Worm (Caenorhabditis elegans) whole organism, young adult: Measurements from ENCODE around the gene gcs-1.

Experiments
- aptf-3 ChIP-seq: fragments of 200-800 bp; sonication (Bioruptor generic); IDR thresholded peaks from 2 replicates; pipeline ENCODE4 v1.3.6; 2022; ENCODE audit warnings: missing genetic modification characterization, missing compliant biosample characterization
- atf-7 ChIP-seq: sonication (generic microtip); optimal IDR thresholded peaks from 2 replicates; lab custom pipeline; 2017; ENCODE audit warnings: mild to moderate bottlenecking, missing genetic modification characterization, missing compliant biosample characterization
- gei-17 ChIP-seq: fragments of 200-800 bp; sonication (Bioruptor generic); optimal IDR thresholded peaks from 2 replicates; lab custom pipeline; 2018; ENCODE audit warnings: mild to moderate bottlenecking, missing genetic modification characterization, missing compliant biosample characterization
- hlh-26 ChIP-seq: fragments of 200-800 bp; sonication (Bioruptor generic); conservative IDR thresholded peaks from 2 replicates; pipeline ENCODE4 v1.3.6; 2022; ENCODE audit warnings: missing genetic modification reagents, missing genetic modification characterization, missing compliant biosample characterization
- hmg-1.2 ChIP-seq: fragments of 200-800 bp; sonication (Bioruptor generic); IDR thresholded peaks from 2 replicates; pipeline ENCODE4 v1.3.6; 2022; ENCODE audit warnings: missing genetic modification reagents, missing genetic modification characterization, missing compliant biosample characterization
- hrde-1 ChIP-seq: sonication (generic microtip); optimal IDR thresholded peaks from 2 replicates; lab custom pipeline; 2016; ENCODE audit warnings: missing genetic modification characterization, mild to moderate bottlenecking, missing compliant biosample characterization, moderate library complexity, missing genotype, missing genetic modification reagents, borderline replicate concordance
- pha-4 ChIP-seq: fragments of 150-350 bp; sonication (generic microtip); optimal IDR thresholded peaks from 2 replicates; lab custom pipeline; 2014; ENCODE audit warnings: missing biosample characterization, missing genetic modification reagents, missing genetic modification characterization
- repo-1 ChIP-seq: sonication (generic microtip); optimal IDR thresholded peaks from 2 replicates; lab custom pipeline; 2017; ENCODE audit warnings: mild to moderate bottlenecking, missing genetic modification characterization, missing compliant biosample characterization
- snpc-1.3 ChIP-seq: sonication (generic microtip); optimal IDR thresholded peaks from 2 replicates; lab custom pipeline; 2017; ENCODE audit warnings: missing genetic modification characterization, mild to moderate bottlenecking, missing compliant biosample characterization, antibody characterized with exemption, moderate library complexity, missing genotype, missing genetic modification reagents; ENCODE audit not compliant: insufficient read depth
- snpc-3.4 ChIP-seq: sonication (generic microtip); optimal IDR thresholded peaks from 2 replicates; lab custom pipeline; 2017; ENCODE audit warnings: missing genetic modification characterization, mild to moderate bottlenecking, missing compliant biosample characterization, antibody characterized with exemption, moderate library complexity, missing genotype, missing genetic modification reagents
- unc-130 ChIP-seq: sonication (generic microtip); optimal IDR thresholded peaks from 2 replicates; lab custom pipeline; 2016; ENCODE audit warnings: missing genetic modification reagents, missing genetic modification characterization, missing compliant biosample characterization
- unc-62 ChIP-seq: fragments of 150-350 bp; optimal IDR thresholded peaks from 2 replicates; lab custom pipeline; 2014; ENCODE audit warnings: missing biosample characterization, missing genetic modification reagents, missing genetic modification characterization
- ztf-26 ChIP-seq: sonication (generic microtip); optimal IDR thresholded peaks from 2 replicates; lab custom pipeline; 2017; ENCODE audit warnings: missing genetic modification characterization, missing compliant biosample characterization
- ztf-6 ChIP-seq: fragments of 200-800 bp; sonication (Bioruptor generic); IDR thresholded peaks from 2 replicates; pipeline ENCODE4 v1.3.6; 2022; ENCODE audit warnings: missing genetic modification reagents, missing genetic modification characterization, missing compliant biosample characterization

ce11 chrII:9074492-9074891 is 36.4 kb upstream of the gcs-1 start:
- TF ChIP-seq snpc-1.3 (tag; lab: Kevin White, UChicago) = no peak
- TF ChIP-seq ztf-26 (tag; lab: Kevin White, UChicago) = no peak
- no peak for TF ChIP-seq unc-62 (GFP tag; lab: Kevin White, UChicago)
- TF ChIP-seq repo-1 (tag; lab: Kevin White, UChicago) = no peak
- no peak for TF ChIP-seq aptf-3
- TF ChIP-seq atf-7 (tag; lab: Kevin White, UChicago) = no peak
- no peak for TF ChIP-seq gei-17 (GFP tag; lab: Kevin White, UChicago)
- TF ChIP-seq hrde-1 (tag; lab: Kevin White, UChicago) = no peak
- no peak for TF ChIP-seq ztf-6 (GFP tag; lab: Robert Waterston, UW)
- TF ChIP-seq pha-4 (tag; lab: Kevin White, UChicago) = no peak
- no peak for TF ChIP-seq snpc-3.4 (tag; lab: Kevin White, UChicago)
- TF ChIP-seq hmg-1.2 (GFP tag; lab: Robert Waterston, UW) = no peak
- TF ChIP-seq hlh-26 = no peak
- TF ChIP-seq unc-130 (GFP tag; lab: Kevin White, UChicago) = no peak
